Fruit fly (Drosophila melanogaster): ENCODE data around the gene CG14961.
A peak's percentile ranks its signal among the peaks of the same experiment; 100 is the strongest.

dm6 chr3L:3303087-3303526 lies 26.8 kb upstream of the CG14961 start, which contains the start of gene CG14968:
- peak; percentile 98 for TF ChIP-seq EcR (GFP tag; optimal IDR thresholded peaks at IDR 0.05)
- peak; percentile 95 for TF ChIP-seq Ets98B (GFP tag; IDR thresholded peaks at IDR 0.05)
- peak; percentile 59 for TF ChIP-seq CG13204 (GFP tag; optimal IDR thresholded peaks at IDR 0.05)
- peak; percentile 96 for TF ChIP-seq Pif1B (GFP tag; optimal IDR thresholded peaks at IDR 0.05)
- peak; percentile 80 for TF ChIP-seq gl (tag; optimal IDR thresholded peaks at IDR 0.05)
- TF ChIP-seq CG17806 (tag; optimal IDR thresholded peaks at IDR 0.05), result peak; percentile 94
- TF ChIP-seq rn (GFP tag; IDR thresholded peaks at IDR 0.05), result peak; percentile 91
- peak; percentile 92 for TF ChIP-seq CG8159 (tag; optimal IDR thresholded peaks at IDR 0.05)
- TF ChIP-seq Snoo (tag; optimal IDR thresholded peaks at IDR 0.05), result peak; percentile 97
- peak; percentile 97 for TF ChIP-seq CG12605 (GFP tag; IDR thresholded peaks at IDR 0.05)
- peak; percentile 95 for TF ChIP-seq Pif1A (GFP tag; optimal IDR thresholded peaks at IDR 0.05)
- TF ChIP-seq CG15710 (tag; optimal IDR thresholded peaks at IDR 0.05), result peak; percentile 94
- TF ChIP-seq CG34367 (tag; optimal IDR thresholded peaks at IDR 0.05), result peak; percentile 87
- peak; percentile 92 for TF ChIP-seq CG8301 (tag; optimal IDR thresholded peaks at IDR 0.05)
